Fruit fly (Drosophila melanogaster) whole organism: ENCODE results near the gene CG33259.

Source experiments
- pan ChIP-seq: fragments of >200 bp; optimal IDR thresholded peaks from 2 replicates; lab custom pipeline; 2017
- psq ChIP-seq: fragments of >200 bp; optimal IDR thresholded peaks from 2 replicates; lab custom pipeline; 2017

- TF ChIP-seq psq, result no peak
- TF ChIP-seq pan, result no peak
Observed at dm6 chr3L:15366310-15366709, 41.3 kb upstream of the CG33259 start.
